Worm (Caenorhabditis elegans): ENCODE results near the gene K02E11.10.
"Not testable (repeated sequence)": the region's sequence is repeated elsewhere in the genome, so short reads cannot be mapped to it uniquely, and the experiment has no call there.

The K02E11.10 gene

DNA sequence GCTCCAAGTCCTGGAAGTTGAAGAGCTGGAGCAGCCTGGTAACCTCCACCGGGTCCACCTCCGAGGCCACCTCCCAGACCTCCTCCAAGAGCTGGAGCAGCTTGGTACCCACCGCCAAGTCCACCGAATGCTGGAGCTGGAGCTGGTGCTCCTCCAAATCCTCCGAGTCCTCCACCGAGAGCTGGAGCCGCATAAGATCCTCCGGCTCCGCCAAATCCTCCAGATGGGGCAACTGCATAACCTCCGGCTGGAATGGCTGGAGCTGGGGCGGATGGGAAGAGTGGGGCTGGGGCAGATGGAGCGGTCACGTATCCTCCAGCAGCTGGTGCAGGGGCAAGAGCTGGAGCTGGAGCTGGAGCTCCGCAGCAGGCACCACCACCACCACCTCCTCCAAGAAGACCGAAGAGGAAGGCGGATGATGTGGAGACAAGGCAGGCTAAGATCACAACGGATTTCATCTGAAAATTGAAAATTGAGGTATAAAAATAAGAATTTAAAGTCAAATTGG is at the start of gene K02E11.10:
Gene K02E11.10 (minus strand): TSS at position 458 of the 508 bp plus-strand sequence.
- no peak for TF ChIP-seq med-1 (GFP tag; optimal IDR thresholded peaks at IDR 0.05; ENCODE audit: insufficient read depth)
- TF ChIP-seq ref-1 (GFP tag; conservative IDR thresholded peaks at IDR 0.05): no peak
- no peak for TF ChIP-seq cog-1 (tag; optimal IDR thresholded peaks at IDR 0.05)
- TF ChIP-seq tab-1 (GFP tag; IDR thresholded peaks at IDR 0.05): no peak
- TF ChIP-seq flt-1 (GFP tag; IDR thresholded peaks at IDR 0.05): no peak
- TF ChIP-seq klf-2 (GFP tag; conservative IDR thresholded peaks at IDR 0.05): no peak
- TF ChIP-seq ztf-23 (GFP tag; IDR thresholded peaks at IDR 0.05): no peak
- TF ChIP-seq ztf-29 (GFP tag; IDR thresholded peaks at IDR 0.05): no peak
- no peak for TF ChIP-seq T22C8.4 (GFP tag; IDR thresholded peaks at IDR 0.05)

DNA sequence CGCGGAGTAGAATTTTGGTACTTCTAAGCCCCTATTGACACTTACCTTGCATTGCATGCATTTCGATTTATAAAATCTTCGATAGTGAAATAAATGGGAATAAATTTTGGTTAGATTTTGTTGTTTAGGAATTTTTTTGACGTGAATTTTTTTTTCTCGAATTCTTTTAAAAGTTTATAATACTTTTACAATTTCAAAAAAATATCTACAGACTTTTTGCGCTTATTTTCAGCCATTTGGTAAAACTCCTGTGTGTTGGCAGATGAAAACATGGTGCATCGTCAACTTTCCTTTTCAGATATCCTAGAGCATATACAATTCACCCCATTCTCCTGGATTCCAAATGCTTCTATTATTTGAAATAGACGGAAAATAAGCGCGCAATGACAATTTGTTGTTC is 49.7 kb upstream of the K02E11.10 start, which contains the start of gene F14D7.18:
Gene F14D7.18 (minus strand): TSS at position 101 of the 400 bp plus-strand sequence.
- TF ChIP-seq tab-1 (GFP tag; IDR thresholded peaks at IDR 0.05): no peak
- no peak for TF ChIP-seq flt-1 (GFP tag; IDR thresholded peaks at IDR 0.05)

DNA sequence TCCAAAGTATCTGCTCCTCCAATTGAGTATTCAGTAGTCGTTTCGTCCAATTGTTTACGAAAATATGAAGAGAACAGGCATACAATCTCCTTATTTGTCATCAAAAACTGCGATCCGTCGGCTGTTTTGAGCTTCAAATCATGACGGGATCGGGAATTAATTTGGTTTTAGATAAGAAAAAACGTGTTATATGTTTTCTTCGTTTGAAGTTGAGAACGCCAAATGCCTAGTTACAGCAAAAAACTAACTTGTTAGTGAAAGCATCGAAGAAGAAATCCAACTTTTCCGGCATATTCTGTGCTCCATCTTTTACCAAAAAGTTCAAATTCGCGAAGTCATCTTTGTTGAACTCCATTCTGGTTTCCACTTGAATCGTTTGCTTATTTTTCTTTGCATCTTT is 48.4 kb upstream of the K02E11.10 start, which contains the start of gene F14D7.1:
Gene F14D7.1 (minus strand): TSS at position 101 of the 400 bp plus-strand sequence.
- TF ChIP-seq flt-1 (GFP tag; IDR thresholded peaks at IDR 0.05): no peak
- TF ChIP-seq ref-1 (GFP tag; conservative IDR thresholded peaks at IDR 0.05): no peak
- no peak for TF ChIP-seq ztf-23 (GFP tag; IDR thresholded peaks at IDR 0.05)
- no peak for TF ChIP-seq med-1 (GFP tag; optimal IDR thresholded peaks at IDR 0.05; ENCODE audit: insufficient read depth)
- no peak for TF ChIP-seq T22C8.4 (GFP tag; IDR thresholded peaks at IDR 0.05)
- TF ChIP-seq cog-1 (tag; optimal IDR thresholded peaks at IDR 0.05): no peak
- no peak for TF ChIP-seq ztf-29 (GFP tag; IDR thresholded peaks at IDR 0.05)
- no peak for TF ChIP-seq tab-1 (GFP tag; IDR thresholded peaks at IDR 0.05)
- no peak for TF ChIP-seq klf-2 (GFP tag; conservative IDR thresholded peaks at IDR 0.05)

DNA sequence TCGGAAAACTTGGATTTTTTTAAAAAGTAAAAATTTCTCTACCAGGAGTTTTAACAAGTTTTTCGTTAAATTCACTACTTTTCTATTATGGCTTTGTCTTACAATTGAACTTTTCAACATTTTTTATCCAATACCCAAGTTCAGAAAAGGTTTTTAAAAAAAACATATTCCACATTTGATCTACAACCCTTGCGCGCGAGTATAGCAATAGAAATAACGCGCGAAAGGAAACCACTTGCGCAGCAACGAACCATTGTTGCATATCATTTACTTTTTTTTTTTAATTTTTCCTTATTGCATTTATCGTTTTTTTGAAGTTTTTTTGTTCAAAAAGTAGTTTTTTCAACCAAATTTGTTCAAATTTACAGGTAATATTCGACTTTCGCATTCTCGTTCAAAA is 44.9 kb upstream of the K02E11.10 start, which contains the start of gene F40G12.11:
Gene F40G12.11 (plus strand): TSS at position 369 of the 400 bp plus-strand sequence.
- no peak for TF ChIP-seq ztf-29 (GFP tag; IDR thresholded peaks at IDR 0.05)
- no peak for TF ChIP-seq med-1 (GFP tag; optimal IDR thresholded peaks at IDR 0.05; ENCODE audit: insufficient read depth)
- TF ChIP-seq flt-1 (GFP tag; IDR thresholded peaks at IDR 0.05): no peak
- no peak for TF ChIP-seq T22C8.4 (GFP tag; IDR thresholded peaks at IDR 0.05)
- TF ChIP-seq ref-1 (GFP tag; conservative IDR thresholded peaks at IDR 0.05): no peak
- TF ChIP-seq tab-1 (GFP tag; IDR thresholded peaks at IDR 0.05): no peak
- TF ChIP-seq ztf-23 (GFP tag; IDR thresholded peaks at IDR 0.05): no peak
- TF ChIP-seq cog-1 (tag; optimal IDR thresholded peaks at IDR 0.05): no peak
- TF ChIP-seq klf-2 (GFP tag; conservative IDR thresholded peaks at IDR 0.05): no peak

DNA sequence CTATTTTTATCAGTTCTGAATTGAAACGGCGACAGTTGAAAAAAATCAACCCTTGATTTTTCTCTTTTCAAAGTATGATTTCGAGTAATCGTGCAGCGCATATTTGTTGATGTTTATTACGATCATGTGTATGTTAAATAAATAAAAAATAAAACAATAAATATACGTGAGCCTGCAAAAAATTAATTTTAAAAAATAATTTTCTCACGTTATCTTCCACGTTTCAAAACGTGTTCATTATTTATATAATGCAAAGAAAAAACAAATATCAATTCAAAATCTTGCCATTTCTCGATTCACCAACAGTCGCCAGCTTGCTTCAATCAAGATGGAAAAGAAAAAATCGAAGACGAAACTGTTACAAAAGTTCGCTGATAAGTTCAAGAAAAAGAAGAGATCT is 42.3 kb upstream of the K02E11.10 start, which contains the start of gene F40G12.10:
Gene F40G12.10 (plus strand): TSS at position 301 of the 400 bp plus-strand sequence.
- TF ChIP-seq klf-2 (GFP tag; conservative IDR thresholded peaks at IDR 0.05) (no peak), ref-1 (GFP tag; conservative IDR thresholded peaks at IDR 0.05) (no peak), T22C8.4 (GFP tag; IDR thresholded peaks at IDR 0.05) (no peak), med-1 (GFP tag; optimal IDR thresholded peaks at IDR 0.05; ENCODE audit: insufficient read depth) (no peak), cog-1 (tag; optimal IDR thresholded peaks at IDR 0.05) (no peak), flt-1 (GFP tag; IDR thresholded peaks at IDR 0.05) (no peak), ztf-23 (GFP tag; IDR thresholded peaks at IDR 0.05) (no peak), ztf-29 (GFP tag; IDR thresholded peaks at IDR 0.05) (no peak), tab-1 (GFP tag; IDR thresholded peaks at IDR 0.05) (no peak)

DNA sequence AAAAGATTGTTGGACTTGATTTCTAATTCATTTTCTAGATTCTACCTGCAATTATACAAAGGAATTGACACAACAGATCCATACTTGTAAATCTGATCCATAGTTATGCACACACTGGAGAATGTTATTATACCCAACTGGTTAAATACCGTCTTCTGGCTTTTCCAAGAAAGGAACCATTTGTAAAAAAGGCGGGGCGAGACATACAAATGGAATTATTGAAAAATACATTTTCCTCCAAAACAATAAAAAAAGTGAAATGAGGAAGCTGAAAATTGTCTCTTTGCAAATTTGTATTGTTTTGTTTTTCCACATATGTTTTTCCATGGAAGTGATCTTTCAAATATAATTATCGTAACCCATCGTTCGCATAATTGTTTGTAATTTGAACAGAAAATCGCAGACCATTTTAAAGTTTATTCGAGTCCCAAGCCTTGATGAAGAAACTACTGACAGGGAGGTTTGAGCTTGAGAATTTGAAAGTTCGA is 41.3 kb upstream of the K02E11.10 start, which contains the start of the genes srt-74 and F40G12.9:
Gene srt-74 (minus strand): TSS at position 101 of the 488 bp plus-strand sequence.
Gene F40G12.9 (plus strand): TSS at position 438 of the 488 bp plus-strand sequence.
- no peak for TF ChIP-seq cog-1 (tag; optimal IDR thresholded peaks at IDR 0.05)
- TF ChIP-seq tab-1 (GFP tag; IDR thresholded peaks at IDR 0.05): no peak
- no peak for TF ChIP-seq ztf-23 (GFP tag; IDR thresholded peaks at IDR 0.05)
- no peak for TF ChIP-seq flt-1 (GFP tag; IDR thresholded peaks at IDR 0.05)
- TF ChIP-seq ztf-29 (GFP tag; IDR thresholded peaks at IDR 0.05): no peak
- no peak for TF ChIP-seq klf-2 (GFP tag; conservative IDR thresholded peaks at IDR 0.05)
- no peak for TF ChIP-seq ref-1 (GFP tag; conservative IDR thresholded peaks at IDR 0.05)
- TF ChIP-seq T22C8.4 (GFP tag; IDR thresholded peaks at IDR 0.05): no peak
- no peak for TF ChIP-seq med-1 (GFP tag; optimal IDR thresholded peaks at IDR 0.05; ENCODE audit: insufficient read depth)

DNA sequence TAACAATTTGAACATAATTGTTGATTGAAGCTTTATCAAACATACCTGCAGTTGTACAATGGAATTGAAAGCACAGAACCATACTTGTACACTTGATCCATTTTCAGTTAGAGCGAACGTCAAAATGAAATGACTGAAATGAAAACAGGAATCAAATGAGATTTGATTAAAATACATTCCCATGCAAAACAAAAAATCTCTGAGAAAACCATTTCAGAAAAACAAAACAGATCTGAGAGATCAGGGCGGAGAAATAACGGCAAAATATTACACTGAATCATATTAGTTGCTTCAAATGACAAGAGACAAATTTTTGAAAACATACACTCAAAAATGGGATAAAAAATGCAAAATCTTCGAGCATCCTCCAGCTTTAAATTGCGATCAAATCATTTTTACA is 38.8 kb upstream of the K02E11.10 start, which contains the start of gene srt-33:
Gene srt-33 (minus strand): TSS at position 101 of the 400 bp plus-strand sequence.
- TF ChIP-seq klf-2 (GFP tag; conservative IDR thresholded peaks at IDR 0.05): no peak
- TF ChIP-seq tab-1 (GFP tag; IDR thresholded peaks at IDR 0.05): no peak
- TF ChIP-seq med-1 (GFP tag; optimal IDR thresholded peaks at IDR 0.05; ENCODE audit: insufficient read depth): no peak
- TF ChIP-seq ztf-23 (GFP tag; IDR thresholded peaks at IDR 0.05): no peak
- no peak for TF ChIP-seq ref-1 (GFP tag; conservative IDR thresholded peaks at IDR 0.05)
- TF ChIP-seq ztf-29 (GFP tag; IDR thresholded peaks at IDR 0.05): no peak
- TF ChIP-seq cog-1 (tag; optimal IDR thresholded peaks at IDR 0.05): no peak
- no peak for TF ChIP-seq T22C8.4 (GFP tag; IDR thresholded peaks at IDR 0.05)
- no peak for TF ChIP-seq flt-1 (GFP tag; IDR thresholded peaks at IDR 0.05)

DNA sequence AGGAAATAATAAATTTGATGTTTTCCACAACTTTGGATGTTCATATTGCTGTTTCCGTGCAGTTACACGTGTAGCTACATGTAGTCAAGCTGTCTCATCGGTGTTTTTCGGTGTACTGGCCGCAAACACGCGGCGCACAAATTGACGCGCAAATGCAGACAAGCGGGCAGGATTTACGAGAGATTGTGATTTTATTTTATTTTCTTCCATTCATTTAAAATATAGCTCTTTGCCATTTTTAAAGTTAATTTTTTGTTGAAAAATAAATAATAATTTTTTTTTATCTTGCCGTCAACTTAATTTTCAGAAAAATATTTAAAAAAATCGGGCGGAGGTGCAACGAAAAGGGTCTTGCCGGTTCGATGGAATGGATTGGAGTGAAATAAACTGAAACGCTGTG is 33.3 kb upstream of the K02E11.10 start, which contains the start of gene F40G12.7:
Gene F40G12.7 (plus strand): TSS at position 301 of the 400 bp plus-strand sequence.
- TF ChIP-seq ref-1 (GFP tag; conservative IDR thresholded peaks at IDR 0.05); tab-1 (GFP tag; IDR thresholded peaks at IDR 0.05); flt-1 (GFP tag; IDR thresholded peaks at IDR 0.05): not testable (repeated sequence)

DNA sequence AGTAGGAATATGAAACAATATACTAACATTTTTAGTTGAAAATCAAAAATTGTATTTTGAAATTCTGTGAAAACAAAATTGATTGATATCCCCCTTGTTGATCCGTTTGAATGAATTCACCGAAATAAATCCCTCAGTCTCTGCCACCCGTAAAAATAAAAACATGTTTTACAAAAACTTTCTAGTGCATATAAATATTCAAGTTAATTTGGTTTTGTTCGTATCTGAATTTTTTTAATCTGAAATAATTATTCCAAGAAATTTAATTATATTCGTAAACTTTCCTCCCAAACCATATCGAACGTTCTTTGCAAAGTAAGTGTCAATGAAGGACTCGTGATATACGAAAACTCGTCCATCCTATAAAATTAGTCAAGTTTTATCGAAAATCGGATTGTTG is 32.1 kb upstream of the K02E11.10 start, which contains the start of gene F40G12.6:
Gene F40G12.6 (minus strand): TSS at position 101 of the 400 bp plus-strand sequence.
- TF ChIP-seq ztf-23 (GFP tag; IDR thresholded peaks at IDR 0.05): no peak
- no peak for TF ChIP-seq cog-1 (tag; optimal IDR thresholded peaks at IDR 0.05)
- TF ChIP-seq ref-1 (GFP tag; conservative IDR thresholded peaks at IDR 0.05): no peak
- TF ChIP-seq T22C8.4 (GFP tag; IDR thresholded peaks at IDR 0.05): no peak
- TF ChIP-seq klf-2 (GFP tag; conservative IDR thresholded peaks at IDR 0.05): no peak
